Fruit fly (Drosophila melanogaster) whole organism, embryonic: Measurements from ENCODE around the gene CG6689.

Experiments
- Atf3 ChIP-seq: fragments of 200-800 bp; sonication (Bioruptor generic); optimal IDR thresholded peaks from 3 replicates; lab custom pipeline; 2016; ENCODE audit warnings: missing biosample characterization, missing genetic modification characterization
- CG10565 ChIP-seq: fragments of 200-800 bp; sonication (Bioruptor generic); optimal IDR thresholded peaks from 3 replicates; lab custom pipeline; 2016; ENCODE audit warnings: missing biosample characterization, mild to moderate bottlenecking, missing genetic modification characterization
- CG12744 ChIP-seq: fragments of 200-800 bp; sonication (Bioruptor generic); optimal IDR thresholded peaks from 2 replicates; lab custom pipeline; 2016; ENCODE audit warnings: missing biosample characterization, missing genetic modification characterization
- CG13287 ChIP-seq: fragments of 200-800 bp; sonication (Bioruptor generic); IDR thresholded peaks from 2 replicates; pipeline ENCODE4 v1.3.6; 2022; ENCODE audit warnings: missing biosample characterization, missing genetic modification characterization; ENCODE audit not compliant: partially characterized antibody
- CG15269 ChIP-seq: fragments of 200-800 bp; sonication (Bioruptor generic); optimal IDR thresholded peaks from 2 replicates; lab custom pipeline; 2018; ENCODE audit warnings: missing biosample characterization, mild to moderate bottlenecking, missing genetic modification characterization, moderate library complexity
- CG17802 ChIP-seq: fragments of 200-800 bp; sonication (Bioruptor generic); optimal IDR thresholded peaks from 2 replicates; lab custom pipeline; 2018; ENCODE audit warnings: missing biosample characterization, mild to moderate bottlenecking, missing genetic modification characterization, moderate library complexity
- CG32767 ChIP-seq: fragments of 200-800 bp; sonication (Bioruptor generic); IDR thresholded peaks from 2 replicates; pipeline ENCODE4 v1.3.6; 2022; ENCODE audit warnings: missing biosample characterization, missing genetic modification characterization
- CG4360 ChIP-seq: fragments of 200-800 bp; sonication (Bioruptor generic); IDR thresholded peaks from 2 replicates; pipeline ENCODE4 v1.3.6; 2022; ENCODE audit warnings: missing biosample characterization, missing genetic modification characterization
- CG43689 ChIP-seq: fragments of 200-800 bp; sonication (Bioruptor generic); IDR thresholded peaks from 2 replicates; pipeline ENCODE4 v1.3.6; 2022; ENCODE audit warnings: missing biosample characterization, missing genetic modification characterization
- CG4404 ChIP-seq: fragments of 200-800 bp; sonication (Bioruptor generic); IDR thresholded peaks from 2 replicates; pipeline ENCODE4 v1.3.6; 2022; ENCODE audit warnings: missing biosample characterization, missing genetic modification characterization
- CG5245 ChIP-seq: fragments of 200-800 bp; sonication (Bioruptor generic); optimal IDR thresholded peaks from 3 replicates; lab custom pipeline; 2016; ENCODE audit warnings: missing biosample characterization, missing genetic modification characterization
- CG6254 ChIP-seq: fragments of 200-800 bp; sonication (Bioruptor generic); optimal IDR thresholded peaks from 3 replicates; lab custom pipeline; 2017; ENCODE audit warnings: mild to moderate bottlenecking, missing biosample characterization, missing genetic modification reagents, missing genetic modification characterization
- CG6765 ChIP-seq: fragments of 200-800 bp; sonication (Bioruptor generic); optimal IDR thresholded peaks from 3 replicates; lab custom pipeline; 2017; ENCODE audit warnings: missing biosample characterization, mild to moderate bottlenecking, missing genetic modification characterization
- CG6791 ChIP-seq: fragments of 200-800 bp; sonication (Bioruptor generic); IDR thresholded peaks from 3 replicates; pipeline ENCODE4 v1.3.6; 2022; ENCODE audit warnings: missing biosample characterization, missing genetic modification characterization; ENCODE audit not compliant: partially characterized antibody
- CG7556 ChIP-seq: fragments of 200-800 bp; sonication (Bioruptor generic); optimal IDR thresholded peaks from 2 replicates; lab custom pipeline; 2017; ENCODE audit warnings: missing biosample characterization, mild to moderate bottlenecking, missing genetic modification characterization
- CG8765 ChIP-seq: fragments of 200-800 bp; sonication (Bioruptor generic); IDR thresholded peaks from 2 replicates; pipeline ENCODE4 v1.3.6; 2022; ENCODE audit warnings: missing biosample characterization, missing genetic modification characterization
- CG8944 ChIP-seq: fragments of 200-800 bp; sonication (Bioruptor generic); optimal IDR thresholded peaks from 3 replicates; lab custom pipeline; 2016; ENCODE audit warnings: missing biosample characterization, missing genetic modification characterization
- Chrac-16 ChIP-seq: fragments of 200-800 bp; sonication (Bioruptor generic); optimal IDR thresholded peaks from 3 replicates; lab custom pipeline; 2016; ENCODE audit warnings: missing biosample characterization, missing genetic modification characterization
- D19A ChIP-seq: fragments of 200-800 bp; optimal IDR thresholded peaks from 3 replicates; lab custom pipeline; 2019; ENCODE audit warnings: missing biosample characterization, mild to moderate bottlenecking, missing genetic modification characterization, moderate library complexity
- Gsc ChIP-seq: fragments of 200-800 bp; sonication (Bioruptor generic); IDR thresholded peaks from 2 replicates; pipeline ENCODE4 v1.3.6; 2022; ENCODE audit warnings: missing biosample characterization, missing genetic modification characterization
- Hand ChIP-seq: fragments of 200-800 bp; sonication (Bioruptor generic); optimal IDR thresholded peaks from 2 replicates; lab custom pipeline; 2017; ENCODE audit warnings: mild to moderate bottlenecking, missing biosample characterization, missing genetic modification reagents, missing genetic modification characterization
- Hey ChIP-seq: fragments of 200-800 bp; sonication (Bioruptor generic); optimal IDR thresholded peaks from 3 replicates; lab custom pipeline; 2018; ENCODE audit warnings: missing biosample characterization, mild to moderate bottlenecking, missing genetic modification characterization
- Max ChIP-seq: fragments of 200-800 bp; sonication (Bioruptor generic); optimal IDR thresholded peaks from 2 replicates; lab custom pipeline; 2016; ENCODE audit warnings: missing biosample characterization, mild to moderate bottlenecking, missing genetic modification characterization
- Oaz ChIP-seq: fragments of 200-800 bp; sonication (Bioruptor generic); IDR thresholded peaks from 2 replicates; pipeline ENCODE4 v1.3.6; 2022; ENCODE audit warnings: missing biosample characterization, missing genetic modification characterization
- Ravus ChIP-seq: fragments of 200-800 bp; sonication (Bioruptor generic); IDR thresholded peaks from 2 replicates; pipeline ENCODE4 v1.3.6; 2022; ENCODE audit warnings: missing biosample characterization, missing genetic modification characterization
- Stat92E ChIP-seq, 3 experiments: fragments of >200 bp in 2 of 3; fragments of 200-800 bp in 1 of 3; sonication (Bioruptor generic) in 1 of 3; optimal IDR thresholded peaks; 2 replicates each; lab custom pipeline; 2017 to 2019; ENCODE audit warnings: missing biosample characterization in 3 of 3, missing genetic modification characterization in 3 of 3, mild to moderate bottlenecking in 1 of 3, moderate library complexity in 1 of 3
- TFAM ChIP-seq: fragments of 200-800 bp; sonication (Bioruptor generic); optimal IDR thresholded peaks from 2 replicates; lab custom pipeline; 2017; ENCODE audit warnings: missing biosample characterization, missing genetic modification characterization, inconsistent platforms
- amos ChIP-seq: fragments of 200-800 bp; sonication (Bioruptor generic); IDR thresholded peaks from 2 replicates; pipeline ENCODE4 v1.3.6; 2022; ENCODE audit warnings: missing biosample characterization, missing genetic modification characterization; ENCODE audit not compliant: partially characterized antibody
- ap ChIP-seq: fragments of 200-800 bp; sonication (Bioruptor generic); IDR thresholded peaks from 2 replicates; pipeline ENCODE4 v1.3.6; 2022; ENCODE audit warnings: missing biosample characterization, missing genetic modification characterization
- ash1 ChIP-seq: fragments of 200-800 bp; sonication (Bioruptor generic); optimal IDR thresholded peaks from 2 replicates; lab custom pipeline; 2018; ENCODE audit warnings: missing biosample characterization, mild to moderate bottlenecking, missing genetic modification characterization
- br ChIP-seq: fragments of >200 bp; optimal IDR thresholded peaks from 2 replicates; lab custom pipeline; 2017
- cad ChIP-seq: fragments of >200 bp; optimal IDR thresholded peaks from 2 replicates; lab custom pipeline; 2017; ENCODE audit warnings: missing biosample characterization, missing genetic modification characterization
- ci ChIP-seq: fragments of 200-800 bp; sonication (Bioruptor generic); IDR thresholded peaks from 3 replicates; pipeline ENCODE4 v1.3.6; 2022; ENCODE audit warnings: missing biosample characterization, missing genetic modification characterization
- cwo ChIP-seq: fragments of 200-800 bp; sonication (Bioruptor generic); optimal IDR thresholded peaks from 3 replicates; lab custom pipeline; 2017; ENCODE audit warnings: missing biosample characterization, missing genetic modification characterization, mild to moderate bottlenecking, moderate library complexity, missing genetic modification reagents
- dan ChIP-seq: fragments of 200-800 bp; sonication (Bioruptor generic); IDR thresholded peaks from 2 replicates; pipeline ENCODE4 v1.3.6; 2022; ENCODE audit warnings: missing biosample characterization, missing genetic modification characterization
- disco-r ChIP-seq: fragments of 200-800 bp; sonication (Bioruptor generic); optimal IDR thresholded peaks from 2 replicates; lab custom pipeline; 2016; ENCODE audit warnings: missing biosample characterization, missing genetic modification characterization
- exex ChIP-seq: fragments of 200-800 bp; sonication (Bioruptor generic); optimal IDR thresholded peaks from 4 replicates; lab custom pipeline; 2018; ENCODE audit warnings: missing biosample characterization, mild to moderate bottlenecking, missing genetic modification characterization, moderate library complexity
- gro ChIP-seq: fragments of 200-800 bp; sonication (Bioruptor generic); optimal IDR thresholded peaks from 2 replicates; lab custom pipeline; 2016; ENCODE audit warnings: missing biosample characterization, missing genetic modification characterization
- hbn ChIP-seq: fragments of 200-800 bp; sonication (Bioruptor generic); IDR thresholded peaks from 2 replicates; pipeline ENCODE4 v1.3.6; 2022; ENCODE audit warnings: missing biosample characterization, missing genetic modification characterization; ENCODE audit not compliant: partially characterized antibody
- mld ChIP-seq: fragments of 200-800 bp; sonication (Bioruptor generic); IDR thresholded peaks from 3 replicates; pipeline ENCODE4 v1.3.6; 2022; ENCODE audit warnings: missing biosample characterization, missing genetic modification characterization; ENCODE audit not compliant: partially characterized antibody
- p53 ChIP-seq: fragments of 200-800 bp; sonication (Bioruptor generic); optimal IDR thresholded peaks from 2 replicates; lab custom pipeline; 2016; ENCODE audit warnings: missing biosample characterization, missing genetic modification characterization
- pho ChIP-seq: fragments of 200-800 bp; sonication (Bioruptor generic); optimal IDR thresholded peaks from 2 replicates; lab custom pipeline; 2016; ENCODE audit warnings: missing biosample characterization, missing genetic modification characterization
- ranshi ChIP-seq: fragments of 200-800 bp; sonication (Bioruptor generic); IDR thresholded peaks from 2 replicates; pipeline ENCODE4 v1.3.6; 2022; ENCODE audit warnings: missing biosample characterization, missing genetic modification characterization
- repo ChIP-seq: fragments of 200-800 bp; sonication (Bioruptor generic); optimal IDR thresholded peaks from 2 replicates; lab custom pipeline; 2016; ENCODE audit warnings: missing biosample characterization, missing genetic modification characterization
- shn ChIP-seq: fragments of 200-800 bp; sonication (Bioruptor generic); optimal IDR thresholded peaks from 3 replicates; lab custom pipeline; 2016; ENCODE audit warnings: missing biosample characterization, missing genetic modification characterization
- sisA ChIP-seq: fragments of 200-800 bp; sonication (Bioruptor generic); IDR thresholded peaks from 2 replicates; pipeline ENCODE4 v1.3.6; 2022; ENCODE audit warnings: missing biosample characterization, missing genetic modification characterization
- slou ChIP-seq: fragments of 200-800 bp; sonication (Bioruptor generic); optimal IDR thresholded peaks from 3 replicates; lab custom pipeline; 2016; ENCODE audit warnings: missing biosample characterization, missing genetic modification characterization
- sqz ChIP-seq: fragments of 200-800 bp; sonication (Bioruptor generic); optimal IDR thresholded peaks from 3 replicates; lab custom pipeline; 2018; ENCODE audit warnings: missing biosample characterization, mild to moderate bottlenecking, missing genetic modification characterization
- stwl ChIP-seq: fragments of 200-800 bp; sonication (Bioruptor generic); optimal IDR thresholded peaks from 3 replicates; lab custom pipeline; 2018; ENCODE audit warnings: missing biosample characterization, mild to moderate bottlenecking, missing genetic modification characterization, moderate library complexity
- tup ChIP-seq: fragments of 200-800 bp; sonication (Bioruptor generic); optimal IDR thresholded peaks from 2 replicates; lab custom pipeline; 2016; ENCODE audit warnings: missing biosample characterization, mild to moderate bottlenecking, missing genetic modification characterization, moderate library complexity

CG6689 gene

DNA sequence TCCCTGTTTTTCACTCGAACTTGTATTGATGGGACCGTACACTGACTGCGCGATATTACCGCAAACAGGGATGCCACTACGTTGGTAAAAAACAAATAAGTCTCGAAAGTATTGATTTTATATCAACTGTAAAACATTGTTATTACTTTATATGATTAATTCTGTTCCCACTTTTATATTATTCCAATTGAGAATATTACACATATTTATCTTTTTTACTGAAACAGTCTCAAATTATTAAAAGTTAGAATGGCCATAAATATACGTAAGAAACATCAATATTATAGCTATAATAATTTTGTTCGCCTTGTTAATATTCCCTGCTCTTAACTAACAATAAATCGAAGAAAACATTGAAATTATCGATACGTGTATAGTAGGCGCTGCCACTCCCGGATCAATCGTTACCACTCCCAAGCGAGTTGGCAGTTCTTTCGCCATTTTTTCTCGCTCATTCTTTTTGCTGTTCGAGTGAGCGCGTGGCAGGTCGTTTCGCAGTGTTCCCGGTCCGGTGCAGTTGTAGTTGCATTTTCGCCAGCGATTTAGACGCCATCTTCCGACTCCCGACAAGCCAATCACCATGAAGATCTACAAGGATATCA is 10.0 kb downstream of the CG6689 start, which contains the start of the genes SdhC and Tctp (continued):
- TF ChIP-seq Stat92E (GFP tag; optimal IDR thresholded peaks at IDR 0.05; lab: Kevin White, UChicago) = no peak
- no peak for TF ChIP-seq gro
- peak; percentile 62 for TF ChIP-seq stwl (tag; lab: Kevin White, UChicago)
- peak; percentile 27 for TF ChIP-seq Chrac-16 (GFP tag; lab: Kevin White, UChicago)
- TF ChIP-seq hbn (GFP tag; lab: Robert Waterston, UW) = peak; percentile 42; the same call in 1 of the 2 replicates
- TF ChIP-seq CG6791 (GFP tag; lab: Robert Waterston, UW) = peak; percentile 62
- peak; percentile 49; the same call in 1 of the 2 replicates for TF ChIP-seq amos (GFP tag; lab: Robert Waterston, UW)
- no peak for TF ChIP-seq Hey
- TF ChIP-seq CG8765 (GFP tag; lab: Robert Waterston, UW) = no peak
- no peak for TF ChIP-seq sqz (GFP tag; lab: Kevin White, UChicago)
- no peak for TF ChIP-seq ap (GFP tag; lab: Robert Waterston, UW)
- no peak for TF ChIP-seq p53 (GFP tag; lab: Kevin White, UChicago)
- TF ChIP-seq Max (GFP tag; lab: Kevin White, UChicago) = peak; percentile 72
- no peak for TF ChIP-seq dan
- TF ChIP-seq CG4360 (GFP tag; lab: Robert Waterston, UW) = no peak
- TF ChIP-seq CG32767 (GFP tag; lab: Robert Waterston, UW) = no peak
- TF ChIP-seq ci (GFP tag; lab: Robert Waterston, UW) = peak; percentile 23; the same call in 1 of the 3 replicates
- 0 out of 2 replicates have a peak, but pooled peaks have one; percentile 23 for TF ChIP-seq ranshi (GFP tag; lab: Robert Waterston, UW)
- TF ChIP-seq Atf3 (GFP tag; lab: Kevin White, UChicago) = no peak
- TF ChIP-seq pho = peak; percentile 55
- TF ChIP-seq Gsc (GFP tag; lab: Robert Waterston, UW) = no peak
- no peak for TF ChIP-seq CG6254 (GFP tag; lab: Kevin White, UChicago)
- TF ChIP-seq cwo (GFP tag; lab: Kevin White, UChicago) = no peak
- TF ChIP-seq mld (GFP tag; lab: Robert Waterston, UW) = no peak
- TF ChIP-seq CG8944 (GFP tag; lab: Kevin White, UChicago) = no peak
- TF ChIP-seq CG7556 (GFP tag; lab: Kevin White, UChicago) = peak; percentile 33
- TF ChIP-seq slou (GFP tag; lab: Kevin White, UChicago) = peak; percentile 3
- no peak for TF ChIP-seq disco-r (GFP tag; lab: Kevin White, UChicago)
- no peak for TF ChIP-seq cad (GFP tag; lab: Kevin White, UChicago)
- TF ChIP-seq CG15269 (tag; lab: Kevin White, UChicago) = peak; percentile 51
- peak; percentile 6 for TF ChIP-seq CG17802 (tag; lab: Kevin White, UChicago)
- no peak for TF ChIP-seq CG12744 (GFP tag; lab: Kevin White, UChicago)
- peak; percentile 40 for TF ChIP-seq CG6765 (GFP tag; lab: Kevin White, UChicago)
- no peak for TF ChIP-seq br (lab: Kevin White, UChicago)
- TF ChIP-seq CG10565 (GFP tag; lab: Kevin White, UChicago) = no peak
- TF ChIP-seq Oaz = no peak
- TF ChIP-seq ash1 = no peak
- peak; percentile 38 for TF ChIP-seq shn
- TF ChIP-seq Ravus (GFP tag; lab: Robert Waterston, UW) = no peak
- TF ChIP-seq TFAM (GFP tag; lab: Kevin White, UChicago) = no peak
- no peak for TF ChIP-seq CG43689 (GFP tag; lab: Robert Waterston, UW)
- no peak for TF ChIP-seq repo (GFP tag; lab: Kevin White, UChicago)
- no peak for TF ChIP-seq CG4404
- no peak for TF ChIP-seq sisA (GFP tag; lab: Robert Waterston, UW)
- peak; percentile 63 for TF ChIP-seq CG13287
- TF ChIP-seq exex (tag; lab: Kevin White, UChicago) = peak; percentile 23
- no peak for TF ChIP-seq Hand (GFP tag; lab: Kevin White, UChicago)
- TF ChIP-seq CG5245 (GFP tag; lab: Kevin White, UChicago) = no peak
- peak; percentile 6 for TF ChIP-seq D19A (tag; lab: Kevin White, UChicago)
- TF ChIP-seq tup (GFP tag; lab: Kevin White, UChicago) = no peak
